Fruit fly (Drosophila melanogaster): ENCODE data around the gene CG15602.
A peak's percentile ranks its signal among the peaks of the same experiment; 100 is the strongest.

CG15602 gene

DNA sequence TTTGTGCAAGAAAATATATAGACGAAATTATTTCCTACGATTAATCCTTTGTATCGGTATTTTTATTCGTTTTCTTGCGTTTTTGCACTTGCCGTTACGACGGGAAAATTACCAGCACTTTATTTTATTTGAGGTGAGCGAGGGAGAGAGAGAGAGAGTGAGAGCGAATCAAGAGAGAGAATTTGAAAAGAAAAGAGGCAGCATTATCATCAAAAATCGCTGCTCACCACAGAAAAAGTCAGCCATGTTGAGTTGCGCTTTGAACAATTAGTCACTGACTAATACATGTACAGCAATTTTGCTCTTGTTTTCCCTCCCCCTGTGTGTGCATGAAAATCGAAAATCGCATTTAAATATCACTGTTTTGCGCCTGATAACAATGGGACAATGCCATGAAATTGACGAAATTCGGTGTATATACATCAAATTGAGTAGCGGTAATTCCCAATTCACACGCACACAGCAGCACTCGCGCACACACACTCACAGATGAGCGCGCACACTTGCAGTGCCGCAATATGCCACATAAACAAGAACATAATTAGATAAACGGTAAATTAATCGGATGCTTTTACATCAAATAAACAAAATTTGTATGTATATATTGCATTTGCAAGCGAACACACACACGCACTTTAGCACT lies 35.5 kb downstream of the CG15602 start (continued):
- TF ChIP-seq usp (GFP tag; optimal IDR thresholded peaks at IDR 0.05) (no peak), lola (GFP tag; optimal IDR thresholded peaks at IDR 0.05) (no peak), Hr83 (GFP tag; optimal IDR thresholded peaks at IDR 0.05; ENCODE audit: poor library complexity, severe bottlenecking) (peak; percentile 5), HLH106 (tag; optimal IDR thresholded peaks at IDR 0.05) (no peak), ey (GFP tag; optimal IDR thresholded peaks at IDR 0.05) (no peak), OdsH (GFP tag; optimal IDR thresholded peaks at IDR 0.05) (no peak), Vsx2 (GFP tag; optimal IDR thresholded peaks at IDR 0.05; ENCODE audit: partially characterized antibody) (peak; percentile 63), jim (GFP tag; optimal IDR thresholded peaks at IDR 0.05) (no peak), Rel (GFP tag; optimal IDR thresholded peaks at IDR 0.05) (no peak), Rel (tag; optimal IDR thresholded peaks at IDR 0.05) (peak; percentile 95), psq (GFP tag; optimal IDR thresholded peaks at IDR 0.05) (no peak), woc (GFP tag; optimal IDR thresholded peaks at IDR 0.05) (peak; percentile 47), CrebA (GFP tag; optimal IDR thresholded peaks at IDR 0.05; ENCODE audit: borderline replicate concordance) (no peak), Dif (GFP tag; optimal IDR thresholded peaks at IDR 0.05; ENCODE audit: partially characterized antibody) (peak; percentile 86)

DNA sequence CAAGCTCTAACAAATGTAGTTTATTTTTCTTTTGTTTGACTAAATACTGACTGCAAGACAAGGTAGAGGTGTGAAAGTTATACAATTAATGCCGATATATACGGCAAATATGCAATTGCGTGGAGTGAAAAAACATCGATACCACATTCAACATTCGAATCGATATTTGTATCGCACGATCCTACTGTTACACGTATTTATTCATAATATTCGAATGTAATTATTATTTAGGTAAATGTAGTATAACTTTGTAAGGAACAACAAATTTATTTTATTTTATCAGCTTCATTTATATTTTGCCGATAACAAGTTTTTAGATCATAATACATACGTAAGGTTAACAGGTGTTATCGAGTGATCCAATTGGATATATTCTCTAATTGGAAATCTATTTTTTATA lies 36.2 kb downstream of the CG15602 start, which contains the start of gene Chc:
Gene Chc, minus strand, starts transcription at position 98 of the 400 bp plus-strand sequence.
- peak; percentile 50 for TF ChIP-seq brk (GFP tag; optimal IDR thresholded peaks at IDR 0.05)
- peak in 1 of 2 experiments; percentile 16 for TF ChIP-seq foxo (GFP tag; optimal IDR thresholded peaks at IDR 0.05)
- peak; percentile 21 for TF ChIP-seq Hr83 (GFP tag; optimal IDR thresholded peaks at IDR 0.05; ENCODE audit: poor library complexity, severe bottlenecking)
- TF ChIP-seq Hnf4 (GFP tag; optimal IDR thresholded peaks at IDR 0.05) = peak; percentile 55
- peak; percentile 9 for TF ChIP-seq h (GFP tag; optimal IDR thresholded peaks at IDR 0.05)
- TF ChIP-seq OdsH (GFP tag; optimal IDR thresholded peaks at IDR 0.05) = no peak
- peak; percentile 36 for TF ChIP-seq rgr (GFP tag; optimal IDR thresholded peaks at IDR 0.05)
- peak; percentile 49 for TF ChIP-seq woc (GFP tag; optimal IDR thresholded peaks at IDR 0.05)
- TF ChIP-seq jim (GFP tag; optimal IDR thresholded peaks at IDR 0.05) = peak; percentile 20
- no peak for TF ChIP-seq fru (GFP tag; optimal IDR thresholded peaks at IDR 0.05)
- no peak for TF ChIP-seq Vsx2 (GFP tag; optimal IDR thresholded peaks at IDR 0.05; ENCODE audit: partially characterized antibody)
- no peak for TF ChIP-seq pan (optimal IDR thresholded peaks at IDR 0.05)
- TF ChIP-seq tai (GFP tag; optimal IDR thresholded peaks at IDR 0.05) = peak; percentile 72

DNA sequence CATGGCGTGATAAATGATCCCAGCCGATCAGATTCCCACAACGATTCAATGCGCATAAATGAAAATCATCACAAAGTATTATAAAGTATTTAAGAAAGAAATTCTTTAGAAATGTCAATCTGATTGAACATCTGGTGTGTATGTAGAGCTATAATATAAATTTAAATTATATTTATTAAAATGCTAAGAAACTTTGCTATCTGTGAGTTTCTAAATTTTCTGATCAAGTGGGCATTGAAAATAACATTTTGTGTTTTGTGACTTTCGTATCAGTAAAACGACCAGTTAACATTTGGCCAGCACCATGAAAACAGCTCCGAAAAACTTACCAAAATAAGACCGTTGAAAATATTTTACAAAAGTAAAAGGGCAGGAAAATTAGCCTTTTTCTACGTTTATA lies 38.3 kb downstream of the CG15602 start, which contains the start of gene CG8565:
Gene CG8565, plus strand, starts transcription at position 301 of the 400 bp plus-strand sequence.
- TF ChIP-seq brk (GFP tag; optimal IDR thresholded peaks at IDR 0.05) = no peak
- no peak for TF ChIP-seq Hr83 (GFP tag; optimal IDR thresholded peaks at IDR 0.05; ENCODE audit: poor library complexity, severe bottlenecking)
- TF ChIP-seq CG9705 (GFP tag; optimal IDR thresholded peaks at IDR 0.05) = no peak
- TF ChIP-seq CrebA (GFP tag; optimal IDR thresholded peaks at IDR 0.05; ENCODE audit: borderline replicate concordance) = no peak
- no peak for TF ChIP-seq usp (GFP tag; optimal IDR thresholded peaks at IDR 0.05)
- TF ChIP-seq foxo (GFP tag; optimal IDR thresholded peaks at IDR 0.05) = no peak

DNA sequence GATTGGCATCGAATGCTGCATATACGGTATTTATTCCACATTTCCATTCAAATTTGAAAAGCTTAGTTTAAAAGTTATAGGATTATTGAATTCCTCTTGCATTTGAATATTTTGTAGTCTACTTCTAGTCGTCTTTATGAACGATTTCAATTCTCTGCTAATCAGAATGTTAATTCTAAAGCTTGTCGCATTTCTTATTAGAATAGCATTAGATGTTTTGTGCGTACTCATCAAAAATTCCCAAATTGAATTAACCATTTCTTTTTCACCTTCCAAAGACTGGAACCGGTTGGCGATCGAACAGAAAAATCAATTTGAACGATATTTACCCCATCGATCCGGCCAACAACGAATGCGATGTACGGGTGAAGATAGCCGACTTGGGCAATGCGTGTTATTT lies 40.8 kb downstream of the CG15602 start:
- no peak for TF ChIP-seq N (GFP tag; optimal IDR thresholded peaks at IDR 0.05)
- no peak for TF ChIP-seq woc (GFP tag; optimal IDR thresholded peaks at IDR 0.05)
- TF ChIP-seq Dif (GFP tag; optimal IDR thresholded peaks at IDR 0.05; ENCODE audit: partially characterized antibody) = no peak
- no peak for TF ChIP-seq psq (GFP tag; optimal IDR thresholded peaks at IDR 0.05)
- no peak for TF ChIP-seq CrebA (GFP tag; optimal IDR thresholded peaks at IDR 0.05; ENCODE audit: borderline replicate concordance)
- TF ChIP-seq brk (GFP tag; optimal IDR thresholded peaks at IDR 0.05) = no peak
- TF ChIP-seq dl (GFP tag; optimal IDR thresholded peaks at IDR 0.05; ENCODE audit: insufficient read depth in 1 of 2, partially characterized antibody in 2 of 2) = no peak
- TF ChIP-seq Dfd (GFP tag; optimal IDR thresholded peaks at IDR 0.05) = no peak
- no peak for TF ChIP-seq Hr83 (GFP tag; optimal IDR thresholded peaks at IDR 0.05; ENCODE audit: poor library complexity, severe bottlenecking)
- TF ChIP-seq sv (GFP tag; optimal IDR thresholded peaks at IDR 0.05) = no peak
- no peak for TF ChIP-seq jim (GFP tag; optimal IDR thresholded peaks at IDR 0.05)
- TF ChIP-seq GATAd (GFP tag; optimal IDR thresholded peaks at IDR 0.05) = no peak
- no peak for TF ChIP-seq sage (GFP tag; optimal IDR thresholded peaks at IDR 0.05)
- TF ChIP-seq h (GFP tag; optimal IDR thresholded peaks at IDR 0.05) = no peak
- TF ChIP-seq Mio (GFP tag; optimal IDR thresholded peaks at IDR 0.05) = no peak
- TF ChIP-seq HLH106 (tag; optimal IDR thresholded peaks at IDR 0.05) = no peak
- no peak for TF ChIP-seq Abd-B (GFP tag; optimal IDR thresholded peaks at IDR 0.05)
- no peak for TF ChIP-seq Hnf4 (GFP tag; optimal IDR thresholded peaks at IDR 0.05)
